Worm (Caenorhabditis elegans) whole organism, L4/young adult: ENCODE results near the gene F35H12.5.

Experiments
- dao-5 ChIP-seq: sonication (generic microtip); optimal IDR thresholded peaks from 2 replicates; lab custom pipeline; 2016; ENCODE audit warnings: missing genotype, missing genetic modification characterization, moderate library complexity, missing compliant biosample characterization
- him-1 ChIP-seq: sonication (generic microtip); optimal IDR thresholded peaks from 2 replicates; lab custom pipeline; 2016; ENCODE audit warnings: missing genotype, missing genetic modification reagents, missing genetic modification characterization, missing compliant biosample characterization

- TF ChIP-seq dao-5 (no peak), him-1 (no peak)
Measured at ce11 chrX:957581-957980, 39.4 kb downstream of the F35H12.5 start, which contains the start of gene chil-10.
